Worm (Caenorhabditis elegans) whole organism, L3 larva: ENCODE data around the gene ceh-76.

Experiments
- ama-1 ChIP-seq: fragments of 150-350 bp; optimal IDR thresholded peaks from 2 replicates; lab custom pipeline; 2018
- ceh-16 ChIP-seq: sonication (generic microtip); optimal IDR thresholded peaks from 2 replicates; lab custom pipeline; 2017; ENCODE audit warnings: missing biosample characterization, missing genetic modification characterization
- ceh-28 ChIP-seq: fragments of 150-350 bp; optimal IDR thresholded peaks from 2 replicates; lab custom pipeline; 2014; ENCODE audit warnings: missing biosample characterization, missing genetic modification reagents, missing genetic modification characterization
- egl-27 ChIP-seq: sonication (generic microtip); optimal IDR thresholded peaks from 4 replicates; lab custom pipeline; 2017; ENCODE audit warnings: missing biosample characterization, missing genetic modification reagents, missing genetic modification characterization
- egl-5 ChIP-seq: fragments of 150-350 bp; optimal IDR thresholded peaks from 2 replicates; lab custom pipeline; 2017; ENCODE audit warnings: missing biosample characterization, missing genetic modification reagents, missing genetic modification characterization, inconsistent platforms
- elt-1 ChIP-seq: fragments of 150-350 bp; optimal IDR thresholded peaks from 2 replicates; lab custom pipeline; 2014; ENCODE audit warnings: missing biosample characterization, missing genetic modification characterization
- elt-2 ChIP-seq: sonication (generic microtip); optimal IDR thresholded peaks from 2 replicates; lab custom pipeline; 2016; ENCODE audit warnings: missing genetic modification reagents, mild to moderate bottlenecking, missing genetic modification characterization, missing compliant biosample characterization
- elt-3 ChIP-seq, 3 experiments: fragments of 150-350 bp in 1 of 3; sonication (generic microtip) in 2 of 3; optimal IDR thresholded peaks; 2 replicates in 2 of 3; 4 replicates in 1 of 3; lab custom pipeline; 2014 to 2017; ENCODE audit warnings: missing biosample characterization in 3 of 3, missing genetic modification characterization in 3 of 3
- fkh-10 ChIP-seq: sonication (generic microtip); optimal IDR thresholded peaks from 2 replicates; lab custom pipeline; 2017; ENCODE audit warnings: missing biosample characterization, missing genetic modification reagents, missing genetic modification characterization
- fkh-2 ChIP-seq: fragments of 150-350 bp; optimal IDR thresholded peaks from 2 replicates; lab custom pipeline; 2014; ENCODE audit warnings: missing biosample characterization, missing genetic modification reagents, missing genetic modification characterization
- fos-1 ChIP-seq: fragments of 150-350 bp; optimal IDR thresholded peaks from 2 replicates; lab custom pipeline; 2014; ENCODE audit warnings: missing biosample characterization, missing genetic modification characterization
- hmg-11 ChIP-seq: sonication (generic microtip); optimal IDR thresholded peaks from 2 replicates; lab custom pipeline; 2016; ENCODE audit warnings: missing genetic modification characterization, missing compliant biosample characterization
- jun-1 ChIP-seq: fragments of 150-350 bp; optimal IDR thresholded peaks from 2 replicates; lab custom pipeline; 2014; ENCODE audit warnings: missing biosample characterization, missing genetic modification reagents, missing genetic modification characterization
- lsy-12 ChIP-seq: sonication (generic microtip); optimal IDR thresholded peaks from 2 replicates; lab custom pipeline; 2016; ENCODE audit warnings: mild to moderate bottlenecking, missing genetic modification characterization, missing compliant biosample characterization
- mdl-1 ChIP-seq: fragments of 150-350 bp; optimal IDR thresholded peaks from 2 replicates; lab custom pipeline; 2014; ENCODE audit warnings: missing biosample characterization, missing genetic modification characterization
- mml-1 ChIP-seq: fragments of 150-350 bp; sonication (generic microtip); optimal IDR thresholded peaks from 3 replicates; lab custom pipeline; 2014; ENCODE audit warnings: missing biosample characterization, missing genetic modification characterization
- nhr-12 ChIP-seq: fragments of 150-350 bp; optimal IDR thresholded peaks from 2 replicates; lab custom pipeline; 2014; ENCODE audit warnings: missing biosample characterization, missing genetic modification characterization
- nhr-23 ChIP-seq: fragments of 150-350 bp; optimal IDR thresholded peaks from 2 replicates; lab custom pipeline; 2014; ENCODE audit warnings: missing biosample characterization, missing genetic modification reagents, missing genetic modification characterization
- nhr-237 ChIP-seq: fragments of 150-350 bp; optimal IDR thresholded peaks from 2 replicates; lab custom pipeline; 2014; ENCODE audit warnings: missing biosample characterization, missing genetic modification characterization
- nhr-25 ChIP-seq: sonication (generic microtip); optimal IDR thresholded peaks from 2 replicates; lab custom pipeline; 2017; ENCODE audit warnings: missing biosample characterization, missing genetic modification characterization
- nhr-43 ChIP-seq: sonication (generic microtip); optimal IDR thresholded peaks from 2 replicates; lab custom pipeline; 2016; ENCODE audit warnings: mild to moderate bottlenecking, missing genetic modification characterization, missing compliant biosample characterization; ENCODE audit not compliant: poor library complexity, severe bottlenecking
- nhr-67 ChIP-seq: fragments of 150-350 bp; optimal IDR thresholded peaks from 2 replicates; lab custom pipeline; 2014; ENCODE audit warnings: missing biosample characterization, missing genetic modification characterization
- nhr-77 ChIP-seq: fragments of 150-350 bp; optimal IDR thresholded peaks from 2 replicates; lab custom pipeline; 2014; ENCODE audit warnings: missing biosample characterization, missing genetic modification characterization
- pqm-1 ChIP-seq: fragments of 150-350 bp; optimal IDR thresholded peaks from 2 replicates; lab custom pipeline; 2017; ENCODE audit warnings: missing biosample characterization, missing genetic modification characterization, inconsistent platforms
- skn-1 ChIP-seq: fragments of 150-350 bp; optimal IDR thresholded peaks from 2 replicates; lab custom pipeline; 2014; ENCODE audit warnings: missing biosample characterization, missing genetic modification characterization
- snpc-4 ChIP-seq: fragments of 150-350 bp; optimal IDR thresholded peaks from 2 replicates; lab custom pipeline; 2014; ENCODE audit warnings: missing biosample characterization, missing genetic modification characterization
- unc-39 ChIP-seq: sonication (generic microtip); optimal IDR thresholded peaks from 4 replicates; lab custom pipeline; 2017; ENCODE audit warnings: missing biosample characterization, missing genetic modification characterization
- unc-62 ChIP-seq: fragments of 150-350 bp; sonication (generic microtip); optimal IDR thresholded peaks from 4 replicates; lab custom pipeline; 2014; ENCODE audit warnings: missing biosample characterization, missing genetic modification reagents, missing genetic modification characterization
- zag-1 ChIP-seq: fragments of 150-350 bp; optimal IDR thresholded peaks from 2 replicates; lab custom pipeline; 2014; ENCODE audit warnings: missing biosample characterization, missing genetic modification characterization
- ztf-4 ChIP-seq: fragments of 150-350 bp; optimal IDR thresholded peaks from 2 replicates; lab custom pipeline; 2014; ENCODE audit warnings: missing biosample characterization, missing genetic modification characterization

Gene ceh-76

DNA sequence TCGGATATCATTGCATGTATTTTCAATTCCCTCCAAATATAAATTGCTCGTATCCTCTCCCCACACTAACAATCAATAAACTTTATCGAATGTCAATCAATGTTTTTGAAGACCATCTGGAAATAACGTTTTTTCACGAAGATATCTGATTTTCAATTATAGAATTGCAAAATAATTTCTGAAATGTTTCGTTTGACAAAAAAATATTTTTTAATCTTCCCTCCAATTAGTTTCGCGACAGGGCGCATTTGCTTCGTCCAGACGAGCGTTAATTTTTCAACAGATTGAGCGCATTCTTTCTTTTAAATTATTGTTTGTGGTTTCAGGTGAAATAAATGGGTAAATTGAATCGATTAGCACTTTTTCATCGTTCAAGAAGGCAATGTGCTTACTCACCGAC, 36.7 kb upstream of the ceh-76 start, which contains the start of gene vars-1 (continued):
- TF ChIP-seq nhr-77 (tag; lab: Kevin White, UChicago) (no peak), nhr-23 (tag; lab: Kevin White, UChicago) (peak; percentile 57), zag-1 (tag; lab: Kevin White, UChicago) (no peak), snpc-4 (no peak)
- TF ChIP-seq, all 47 proteins: peak for 5

DNA sequence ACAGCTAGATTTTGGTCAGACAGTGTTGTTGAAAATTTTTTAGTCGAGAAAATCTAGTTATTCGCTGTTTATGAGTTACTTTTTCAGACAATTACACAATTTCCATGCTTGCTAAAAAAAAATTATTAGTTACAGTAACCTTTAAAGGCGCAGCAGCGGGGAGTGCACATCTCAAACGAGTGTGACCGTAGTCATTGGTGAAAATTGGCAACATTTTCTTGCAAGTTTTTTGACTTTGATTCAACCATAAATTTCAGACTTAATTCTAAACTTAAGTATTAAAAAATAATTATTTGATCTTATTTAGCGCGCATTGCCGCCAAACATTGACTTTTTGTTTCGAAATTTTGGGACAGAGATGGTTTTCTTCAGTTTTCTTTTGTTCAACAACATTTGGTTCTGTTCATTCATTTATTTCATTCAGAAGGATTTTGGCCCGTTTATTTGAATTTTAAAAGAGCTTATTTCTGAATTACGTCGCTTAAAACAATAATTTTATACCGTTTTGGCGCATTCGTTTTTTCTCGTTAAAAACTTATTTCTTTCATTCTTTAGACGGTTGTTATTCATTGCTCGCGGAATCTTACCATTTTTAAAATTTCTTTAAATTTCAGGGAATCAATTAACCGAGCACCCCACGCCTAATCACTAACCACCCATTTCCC, 34.5 kb upstream of the ceh-76 start, which contains the start of gene oma-2:
oma-2 (plus strand) TSS at position 615 of the 665 bp plus-strand sequence.
- TF ChIP-seq nhr-67 (no peak), ztf-4 (tag; lab: Kevin White, UChicago) (no peak), nhr-12 (tag; lab: Kevin White, UChicago) (no peak), zag-1 (tag; lab: Kevin White, UChicago) (no peak), nhr-43 (tag; lab: Kevin White, UChicago) (peak; percentile 57)
- TF ChIP-seq, all 47 proteins: peak for 1

DNA sequence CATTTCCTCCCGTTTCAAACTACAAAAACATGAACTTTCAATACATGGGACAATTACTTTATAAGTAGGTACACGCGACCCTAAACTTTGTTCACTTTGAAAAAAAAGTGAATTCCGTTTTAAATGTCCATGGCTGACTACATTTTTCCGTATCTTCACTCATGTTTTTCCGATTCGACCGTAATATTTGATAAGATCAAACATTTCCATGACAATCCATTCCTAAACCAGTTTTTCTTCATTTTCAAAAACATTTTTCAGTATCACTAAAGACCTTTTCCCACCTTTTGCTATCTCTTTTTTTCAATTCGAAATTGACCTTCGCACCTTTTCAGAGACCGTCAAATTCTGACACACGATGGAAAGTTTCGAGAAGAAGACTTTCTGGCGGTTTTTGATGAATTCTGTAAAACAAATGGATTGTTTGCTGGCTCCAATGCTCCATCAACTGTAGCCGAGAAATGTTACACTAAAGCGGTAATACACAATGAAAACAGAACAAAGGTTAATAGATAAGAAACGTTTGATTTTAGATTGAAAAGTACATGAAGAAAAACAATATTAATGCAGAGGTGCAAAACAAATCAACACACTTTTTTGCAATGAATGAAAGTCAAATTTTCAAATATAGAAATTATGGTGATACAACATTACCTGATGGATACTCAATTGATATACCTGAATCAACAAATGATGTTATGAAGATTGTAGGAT, 33.1 kb upstream of the ceh-76 start:
- TF ChIP-seq pqm-1 (tag; lab: Kevin White, UChicago) (no peak), ceh-28 (tag; lab: Kevin White, UChicago) (no peak), ceh-16 (tag; lab: Kevin White, UChicago) (no peak), elt-1 (tag; lab: Kevin White, UChicago) (peak; percentile 16), elt-3 (tag; optimal IDR thresholded peaks at IDR 0.05; lab: Kevin White, UChicago) (peak in 1 of 3 experiments; percentile 78), zag-1 (tag; lab: Kevin White, UChicago) (no peak), unc-62 (no peak), nhr-237 (no peak), fkh-10 (GFP tag; lab: Kevin White, UChicago) (no peak), hmg-11 (tag; lab: Kevin White, UChicago) (no peak), skn-1 (tag; lab: Kevin White, UChicago) (no peak), egl-5 (tag; lab: Kevin White, UChicago) (no peak), elt-2 (tag; lab: Kevin White, UChicago) (no peak), fos-1 (no peak), lsy-12 (tag; lab: Kevin White, UChicago) (no peak), mml-1 (no peak), unc-39 (tag; lab: Kevin White, UChicago) (no peak), egl-27 (tag; lab: Kevin White, UChicago) (no peak), ama-1 (lab: Kevin White, UChicago) (no peak), nhr-23 (tag; lab: Kevin White, UChicago) (no peak), jun-1 (tag; lab: Kevin White, UChicago) (no peak), nhr-12 (tag; lab: Kevin White, UChicago) (no peak), nhr-43 (tag; lab: Kevin White, UChicago) (peak; percentile 21), snpc-4 (no peak), fkh-2 (no peak), ztf-4 (tag; lab: Kevin White, UChicago) (no peak)

DNA sequence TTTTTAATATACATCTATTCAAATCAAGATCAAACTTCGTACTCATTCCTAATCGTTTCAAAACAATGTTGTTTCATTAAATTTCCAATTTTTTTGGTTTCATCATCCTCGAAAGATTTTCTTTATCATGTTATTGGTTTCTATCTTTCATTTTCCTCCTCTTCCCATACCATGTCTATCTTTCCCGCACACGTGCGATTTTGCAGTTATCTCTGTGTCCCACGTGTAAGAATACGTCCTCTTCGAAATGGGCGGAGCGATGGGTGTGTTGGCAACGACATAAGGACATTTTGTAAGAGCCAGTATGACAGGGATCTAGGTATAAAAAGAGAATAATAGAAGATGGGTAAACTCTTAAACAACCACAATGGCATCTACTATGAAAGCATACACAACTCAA, 31.9 kb upstream of the ceh-76 start, which contains the start of gene F43H9.4:
F43H9.4 (plus strand) TSS at position 366 of the 400 bp plus-strand sequence.
- TF ChIP-seq mdl-1 (tag; lab: Kevin White, UChicago) (peak; percentile 49), skn-1 (tag; lab: Kevin White, UChicago) (no peak), jun-1 (tag; lab: Kevin White, UChicago) (no peak), egl-27 (tag; lab: Kevin White, UChicago) (no peak), nhr-43 (tag; lab: Kevin White, UChicago) (peak; percentile 85), nhr-23 (tag; lab: Kevin White, UChicago) (peak; percentile 28), elt-3 (tag; optimal IDR thresholded peaks at IDR 0.05; lab: Kevin White, UChicago) (peak in 1 of 3 experiments; percentile 10), ama-1 (lab: Kevin White, UChicago) (no peak), hmg-11 (tag; lab: Kevin White, UChicago) (no peak)

DNA sequence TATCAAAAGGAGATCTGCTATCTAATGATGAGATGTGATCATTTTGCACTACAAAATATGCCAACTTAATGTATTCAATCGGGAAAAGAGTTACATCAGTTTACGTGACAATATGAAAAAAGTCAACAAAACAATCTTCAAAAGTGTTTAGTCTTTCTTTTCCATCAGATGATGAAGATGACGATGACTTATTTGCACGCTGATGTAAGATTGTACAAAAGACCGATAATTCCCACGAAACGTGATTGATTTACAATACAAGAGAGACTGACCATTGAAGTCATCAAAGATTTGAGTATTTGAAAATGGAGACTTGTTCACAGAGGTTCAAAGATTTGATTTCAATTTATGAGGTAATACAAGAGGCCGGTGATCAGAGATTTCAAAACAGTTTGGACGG, 30.8 kb upstream of the ceh-76 start:
- TF ChIP-seq elt-1 (tag; lab: Kevin White, UChicago) = peak; percentile 80
- TF ChIP-seq nhr-43 (tag; lab: Kevin White, UChicago) = peak; percentile 2
- TF ChIP-seq nhr-237 = no peak
- peak; percentile 3 for TF ChIP-seq nhr-25 (tag; lab: Kevin White, UChicago)
- TF ChIP-seq, all 47 proteins: peak for 3
